Worm (Caenorhabditis elegans) whole organism, late embryonic: ENCODE data around the gene Y43F8B.13.

Source experiments
- K09A11.1 ChIP-seq: sonication (generic microtip); optimal IDR thresholded peaks from 2 replicates; lab custom pipeline; 2017; ENCODE audit warnings: antibody characterized with exemption, mild to moderate bottlenecking, missing genetic modification characterization, missing compliant biosample characterization; ENCODE audit not compliant: insufficient read depth
- fkh-10 ChIP-seq: fragments of 150-350 bp; optimal IDR thresholded peaks from 2 replicates; lab custom pipeline; 2014; ENCODE audit warnings: missing biosample characterization, missing genetic modification reagents, missing genetic modification characterization
- nfya-1 ChIP-seq: sonication (generic microtip); optimal IDR thresholded peaks from 2 replicates; lab custom pipeline; 2017; ENCODE audit warnings: missing genetic modification characterization, mild to moderate bottlenecking, missing compliant biosample characterization, antibody characterized with exemption, moderate library complexity
- pha-4 ChIP-seq: fragments of 150-350 bp; optimal IDR thresholded peaks from 2 replicates; lab custom pipeline; 2018; ENCODE audit warnings: missing biosample characterization, missing genetic modification reagents, missing genetic modification characterization
- ref-2 ChIP-seq: sonication (generic microtip); optimal IDR thresholded peaks from 2 replicates; lab custom pipeline; 2016; ENCODE audit warnings: missing genetic modification characterization, missing compliant biosample characterization
- unc-3 ChIP-seq, 2 experiments: fragments of 200-800 bp in 1 of 2; sonication (Bioruptor generic) in 1 of 2; sonication (generic microtip) in 1 of 2; conservative IDR thresholded peaks in 1 of 2; optimal IDR thresholded peaks in 1 of 2; 2 replicates each; pipeline versions ENCODE4 v1.3.6 to Lab custom; 2016 to 2022; ENCODE audit warnings: missing compliant biosample characterization in 2 of 2, missing genetic modification characterization in 2 of 2, missing genetic modification reagents in 1 of 2

DNA sequence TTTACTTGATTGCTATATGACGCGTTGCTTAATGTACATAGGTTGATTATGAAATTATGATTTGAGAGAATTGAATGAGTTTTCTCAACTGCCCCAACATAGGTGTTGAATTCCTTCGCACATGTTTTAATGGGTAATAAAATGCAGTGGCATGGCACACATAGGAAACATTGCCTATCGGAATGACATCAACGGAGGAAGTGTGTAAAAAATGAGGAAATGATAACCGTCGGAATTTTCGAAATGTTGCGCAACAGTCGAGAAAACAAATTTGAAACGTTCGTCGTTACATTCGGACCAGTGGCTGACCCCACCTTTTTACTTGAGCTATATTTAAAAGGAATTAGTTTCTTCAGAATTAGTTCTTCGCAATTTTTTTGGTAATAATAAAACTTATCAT lies 23.7 kb upstream of the Y43F8B.13 start:
- TF ChIP-seq unc-3 (GFP tag; conservative IDR thresholded peaks at IDR 0.05; lab: Robert Waterston, UW) (no peak), unc-3 (tag; optimal IDR thresholded peaks at IDR 0.05; lab: Kevin White, UChicago) (no peak), ref-2 (no peak), nfya-1 (tag; lab: Kevin White, UChicago) (no peak), K09A11.1 (tag; lab: Kevin White, UChicago) (no peak), fkh-10 (GFP tag; lab: Kevin White, UChicago) (no peak), pha-4 (tag; lab: Kevin White, UChicago) (no peak)
